Fruit fly (Drosophila melanogaster) whole organism: ENCODE results near the gene CG9328.

Source experiments
- CG8478 ChIP-seq: fragments of >200 bp; optimal IDR thresholded peaks from 2 replicates; lab custom pipeline; 2018; ENCODE audit warnings: inconsistent platforms
- Dll ChIP-seq: fragments of >200 bp; optimal IDR thresholded peaks from 2 replicates; lab custom pipeline; 2017
- EcR ChIP-seq, 2 experiments: fragments of >200 bp; optimal IDR thresholded peaks; 2 replicates each; lab custom pipeline; 2017; ENCODE audit warnings: missing biosample characterization in 2 of 2, missing genetic modification characterization in 2 of 2, missing genetic modification reagents in 2 of 2
- pan ChIP-seq: fragments of >200 bp; optimal IDR thresholded peaks from 2 replicates; lab custom pipeline; 2017
- psq ChIP-seq: fragments of >200 bp; optimal IDR thresholded peaks from 2 replicates; lab custom pipeline; 2017
- usp ChIP-seq: fragments of >200 bp; optimal IDR thresholded peaks from 2 replicates; lab custom pipeline; 2017; ENCODE audit warnings: missing biosample characterization, missing genetic modification characterization, mixed read lengths

Gene CG9328

DNA sequence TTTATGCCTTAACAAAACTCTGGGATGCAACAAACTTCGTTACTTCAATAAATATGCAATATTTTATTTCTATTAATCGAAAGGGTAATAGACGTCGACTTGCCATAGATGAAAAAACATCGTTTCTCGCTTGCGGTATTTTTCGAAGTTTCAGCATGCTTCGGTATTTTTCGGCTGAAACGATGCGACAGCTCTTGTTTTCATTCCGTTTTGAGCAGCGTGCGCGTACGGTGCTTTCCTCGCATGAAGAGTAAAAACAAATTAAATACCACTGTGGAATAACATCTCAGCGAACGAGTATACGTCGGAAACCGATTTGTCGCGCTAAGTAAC, at the start of gene CG9328:
CG9328 (plus strand) TSS at position 201 of the 333 bp plus-strand sequence.
- TF ChIP-seq CG8478 (lab: Kevin White, UChicago) (no peak), Dll (lab: Kevin White, UChicago) (no peak), pan (lab: Kevin White, UChicago) (no peak), psq (lab: Kevin White, UChicago) (no peak), EcR (GFP tag; optimal IDR thresholded peaks at IDR 0.05; lab: Kevin White, UChicago) (no peak), usp (GFP tag; lab: Kevin White, UChicago) (no peak)

- TF ChIP-seq CG8478 (lab: Kevin White, UChicago) (no peak), EcR (GFP tag; optimal IDR thresholded peaks at IDR 0.05; lab: Kevin White, UChicago) (no peak), Dll (lab: Kevin White, UChicago) (no peak), pan (lab: Kevin White, UChicago) (no peak), psq (lab: Kevin White, UChicago) (no peak), usp (GFP tag; lab: Kevin White, UChicago) (no peak)
Observed at dm6 chr2L:20752160-20752559, 45.4 kb upstream of the CG9328 start, which contains the start of the genes Amacr and Ns4. TSS of gene Amacr (minus strand) at chr2L:20752341. TSS of gene Ns4 (plus strand) at chr2L:20752476.

DNA sequence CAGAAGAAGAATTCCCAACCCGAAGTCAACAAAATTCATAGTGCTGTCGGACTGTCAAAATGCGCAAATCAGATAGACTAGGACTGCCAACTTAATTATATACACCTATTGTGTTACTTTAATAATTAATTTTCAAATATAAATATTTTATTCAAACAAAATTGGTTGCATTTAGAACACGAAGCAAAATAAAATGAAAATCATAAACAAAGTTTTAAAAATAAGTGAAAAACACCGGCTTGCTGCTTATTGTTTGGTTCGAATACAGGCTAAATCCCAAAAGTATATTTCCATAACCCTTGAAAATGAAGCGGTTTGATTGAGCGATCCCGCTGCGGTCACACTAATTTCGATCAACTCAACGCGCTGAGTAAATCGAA, 39.7 kb upstream of the CG9328 start, which contains the start of the genes Rhau and dia:
Rhau (minus strand) TSS at position 178 of the 380 bp plus-strand sequence.
dia (plus strand) TSS at position 337 of the 380 bp plus-strand sequence.
- TF ChIP-seq pan (lab: Kevin White, UChicago) = no peak
- TF ChIP-seq usp (GFP tag; lab: Kevin White, UChicago) = no peak
- TF ChIP-seq EcR (GFP tag; optimal IDR thresholded peaks at IDR 0.05; lab: Kevin White, UChicago) = no peak
- no peak for TF ChIP-seq Dll (lab: Kevin White, UChicago)
- TF ChIP-seq psq (lab: Kevin White, UChicago) = no peak
- TF ChIP-seq CG8478 (lab: Kevin White, UChicago) = no peak

- TF ChIP-seq Dll (lab: Kevin White, UChicago) (no peak), CG8478 (lab: Kevin White, UChicago) (no peak), psq (lab: Kevin White, UChicago) (no peak), pan (lab: Kevin White, UChicago) (no peak), usp (GFP tag; lab: Kevin White, UChicago) (no peak), EcR (GFP tag; optimal IDR thresholded peaks at IDR 0.05; lab: Kevin White, UChicago) (no peak)
Observed at dm6 chr2L:20758188-20758846, 39.2 kb upstream of the CG9328 start.

dm6 chr2L:20758847-20759465, 38.6 kb upstream of the CG9328 start:
- TF ChIP-seq psq (lab: Kevin White, UChicago) (no peak), Dll (lab: Kevin White, UChicago) (no peak), EcR (GFP tag; optimal IDR thresholded peaks at IDR 0.05; lab: Kevin White, UChicago) (no peak), usp (GFP tag; lab: Kevin White, UChicago) (no peak), pan (lab: Kevin White, UChicago) (no peak), CG8478 (lab: Kevin White, UChicago) (no peak)

DNA sequence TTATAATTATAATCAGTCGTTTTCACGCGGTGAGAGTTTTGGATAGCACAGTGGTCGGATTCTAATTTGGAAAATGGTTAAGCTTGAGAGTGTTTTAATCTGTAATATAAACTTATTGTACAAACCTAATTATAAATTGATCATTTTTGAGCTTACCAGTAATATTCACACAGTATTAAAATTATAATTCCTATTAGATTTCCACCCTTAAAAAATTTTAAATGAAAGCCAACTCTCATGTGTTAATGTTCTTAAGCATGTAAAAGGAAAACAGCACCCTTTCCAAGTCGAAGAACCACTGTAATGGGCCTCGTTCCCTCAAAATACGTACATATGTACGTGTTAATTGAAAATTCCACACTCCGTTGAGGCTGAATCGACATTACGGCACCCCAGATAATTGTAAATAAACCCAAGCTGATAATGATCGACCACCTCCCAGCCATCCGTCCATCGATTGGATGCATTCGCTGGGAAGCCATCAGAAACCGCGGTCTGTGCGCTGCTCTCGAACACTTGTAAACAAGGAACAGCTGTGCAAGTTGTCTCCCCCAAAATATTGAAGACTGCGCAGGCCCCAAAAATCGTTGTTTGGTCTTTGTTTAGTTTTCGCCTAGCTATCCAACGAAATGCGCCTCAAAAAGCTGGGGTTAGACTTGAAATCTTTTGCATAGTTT, 37.6 kb upstream of the CG9328 start:
- TF ChIP-seq Dll (lab: Kevin White, UChicago) = no peak
- TF ChIP-seq psq (lab: Kevin White, UChicago) = no peak
- TF ChIP-seq usp (GFP tag; lab: Kevin White, UChicago) = no peak
- TF ChIP-seq EcR (GFP tag; optimal IDR thresholded peaks at IDR 0.05; lab: Kevin White, UChicago) = no peak
- no peak for TF ChIP-seq CG8478 (lab: Kevin White, UChicago)
- no peak for TF ChIP-seq pan (lab: Kevin White, UChicago)

dm6 chr2L:20760956-20761355, 36.6 kb upstream of the CG9328 start:
- TF ChIP-seq psq (lab: Kevin White, UChicago) (no peak), pan (lab: Kevin White, UChicago) (no peak), Dll (lab: Kevin White, UChicago) (no peak), usp (GFP tag; lab: Kevin White, UChicago) (no peak), CG8478 (lab: Kevin White, UChicago) (no peak), EcR (GFP tag; optimal IDR thresholded peaks at IDR 0.05; lab: Kevin White, UChicago) (no peak)

dm6 chr2L:20761951-20762538, 35.5 kb upstream of the CG9328 start:
- TF ChIP-seq Dll (lab: Kevin White, UChicago) = no peak
- no peak for TF ChIP-seq usp (GFP tag; lab: Kevin White, UChicago)
- TF ChIP-seq EcR (GFP tag; optimal IDR thresholded peaks at IDR 0.05; lab: Kevin White, UChicago) = no peak
- no peak for TF ChIP-seq CG8478 (lab: Kevin White, UChicago)
- TF ChIP-seq pan (lab: Kevin White, UChicago) = no peak
- TF ChIP-seq psq (lab: Kevin White, UChicago) = no peak

dm6 chr2L:20764663-20765062, 32.9 kb upstream of the CG9328 start:
- no peak for TF ChIP-seq psq (lab: Kevin White, UChicago)
- no peak for TF ChIP-seq usp (GFP tag; lab: Kevin White, UChicago)

DNA sequence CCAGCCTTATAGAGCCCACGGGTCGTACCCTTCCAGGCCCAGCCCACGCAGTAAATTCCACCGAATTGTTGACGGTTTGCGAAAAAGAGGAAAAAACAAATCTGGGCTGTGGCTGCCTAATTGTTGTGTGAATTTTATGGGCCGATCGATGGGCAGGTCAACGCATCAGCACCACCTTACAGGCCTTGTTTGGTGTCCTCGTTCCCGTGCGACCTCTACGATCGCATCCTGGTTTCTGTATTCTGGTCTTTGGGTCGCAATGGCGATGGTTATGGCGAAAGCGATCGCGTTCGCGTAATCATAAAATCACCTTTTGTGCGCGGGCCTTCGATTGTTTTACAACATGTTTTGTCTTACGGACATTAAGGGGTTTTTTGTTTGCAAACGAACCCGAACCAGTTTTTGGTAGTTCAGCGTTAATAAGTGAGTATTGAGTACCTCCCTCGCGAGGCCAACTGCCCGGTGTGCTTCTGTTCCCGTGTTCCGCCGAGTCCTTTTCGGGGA, 28.9 kb upstream of the CG9328 start:
- TF ChIP-seq EcR (GFP tag; optimal IDR thresholded peaks at IDR 0.05; lab: Kevin White, UChicago) (no peak), psq (lab: Kevin White, UChicago) (no peak), usp (GFP tag; lab: Kevin White, UChicago) (no peak), pan (lab: Kevin White, UChicago) (no peak)
